Worm (Caenorhabditis elegans) whole organism, L2 larva: ENCODE measurements around the gene exp-1.

Experiments
- F13H6.1 ChIP-seq: sonication (generic microtip); optimal IDR thresholded peaks from 2 replicates; lab custom pipeline; 2016; ENCODE audit warnings: missing genetic modification characterization, missing compliant biosample characterization
- Y55F3AM.14 ChIP-seq: fragments of 200-800 bp; sonication (Bioruptor generic); optimal IDR thresholded peaks from 2 replicates; lab custom pipeline; 2018; ENCODE audit warnings: mild to moderate bottlenecking, missing genetic modification characterization, missing compliant biosample characterization
- ZK546.5 ChIP-seq: sonication (generic microtip); optimal IDR thresholded peaks from 2 replicates; lab custom pipeline; 2017; ENCODE audit warnings: missing biosample characterization, missing genetic modification characterization
- ama-1 ChIP-seq: fragments of 150-350 bp; optimal IDR thresholded peaks from 2 replicates; lab custom pipeline; 2018; ENCODE audit warnings: inconsistent platforms
- blmp-1 ChIP-seq: sonication (generic microtip); optimal IDR thresholded peaks from 2 replicates; lab custom pipeline; 2017; ENCODE audit warnings: missing genetic modification characterization, mild to moderate bottlenecking, missing compliant biosample characterization, antibody characterized with exemption, moderate library complexity; ENCODE audit not compliant: insufficient read depth
- ceh-16 ChIP-seq: fragments of 150-350 bp; optimal IDR thresholded peaks from 2 replicates; lab custom pipeline; 2014; ENCODE audit warnings: missing biosample characterization, missing genetic modification characterization
- ceh-82 ChIP-seq: fragments of 150-350 bp; optimal IDR thresholded peaks from 2 replicates; lab custom pipeline; 2014; ENCODE audit warnings: missing biosample characterization, missing genetic modification characterization
- dmd-4 ChIP-seq: sonication (generic microtip); optimal IDR thresholded peaks from 2 replicates; lab custom pipeline; 2017; ENCODE audit warnings: missing biosample characterization, missing genetic modification characterization
- egl-27 ChIP-seq: sonication (generic microtip); optimal IDR thresholded peaks from 3 replicates; lab custom pipeline; 2017; ENCODE audit warnings: missing biosample characterization, missing genetic modification reagents, missing genetic modification characterization
- elt-1 ChIP-seq: fragments of 150-350 bp; optimal IDR thresholded peaks from 2 replicates; lab custom pipeline; 2014; ENCODE audit warnings: missing biosample characterization, missing genetic modification characterization
- elt-3 ChIP-seq: sonication (generic microtip); optimal IDR thresholded peaks from 2 replicates; lab custom pipeline; 2017; ENCODE audit warnings: missing biosample characterization, missing genetic modification characterization
- gmeb-1 ChIP-seq: fragments of 150-350 bp; optimal IDR thresholded peaks from 2 replicates; lab custom pipeline; 2014; ENCODE audit warnings: missing biosample characterization, missing genetic modification characterization
- lin-13 ChIP-seq: fragments of 150-350 bp; optimal IDR thresholded peaks from 2 replicates; lab custom pipeline; 2014; ENCODE audit warnings: missing biosample characterization, missing genetic modification reagents, missing genetic modification characterization
- lsy-2 ChIP-seq, 2 experiments: fragments of 150-350 bp in 1 of 2; sonication (generic microtip) in 1 of 2; optimal IDR thresholded peaks; 2 replicates each; lab custom pipeline; 2014 to 2017; ENCODE audit warnings: missing biosample characterization in 2 of 2, missing genetic modification characterization in 2 of 2
- mab-5 ChIP-seq: fragments of 150-350 bp; optimal IDR thresholded peaks from 2 replicates; lab custom pipeline; 2014; ENCODE audit warnings: missing biosample characterization, missing genetic modification characterization
- mbf-1 ChIP-seq: sonication (generic microtip); optimal IDR thresholded peaks from 2 replicates; lab custom pipeline; 2017; ENCODE audit warnings: missing biosample characterization, missing genetic modification characterization
- mdl-1 ChIP-seq, 2 experiments: fragments of 150-350 bp in 1 of 2; sonication (generic microtip) in 1 of 2; optimal IDR thresholded peaks; 2 replicates each; lab custom pipeline; 2017; ENCODE audit warnings: missing biosample characterization in 2 of 2, missing genetic modification characterization in 2 of 2
- nhr-10 ChIP-seq: sonication (generic microtip); optimal IDR thresholded peaks from 2 replicates; lab custom pipeline; 2017; ENCODE audit warnings: missing biosample characterization, missing genetic modification characterization
- nhr-129 ChIP-seq: fragments of 150-350 bp; optimal IDR thresholded peaks from 2 replicates; lab custom pipeline; 2014; ENCODE audit warnings: missing biosample characterization, missing genetic modification characterization
- nhr-21 ChIP-seq: fragments of 150-350 bp; optimal IDR thresholded peaks from 2 replicates; lab custom pipeline; 2014; ENCODE audit warnings: missing biosample characterization, missing genetic modification characterization
- nhr-23 ChIP-seq: fragments of 150-350 bp; optimal IDR thresholded peaks from 2 replicates; lab custom pipeline; 2014; ENCODE audit warnings: missing biosample characterization, missing genetic modification reagents, missing genetic modification characterization
- nhr-237 ChIP-seq: fragments of 150-350 bp; optimal IDR thresholded peaks from 2 replicates; lab custom pipeline; 2014; ENCODE audit warnings: missing biosample characterization, missing genetic modification characterization
- nhr-25 ChIP-seq: fragments of 150-350 bp; sonication (generic microtip); optimal IDR thresholded peaks from 3 replicates; lab custom pipeline; 2014; ENCODE audit warnings: missing biosample characterization, missing genetic modification characterization
- peb-1 ChIP-seq: fragments of 150-350 bp; optimal IDR thresholded peaks from 2 replicates; lab custom pipeline; 2014; ENCODE audit warnings: missing biosample characterization, missing genetic modification characterization
- sem-4 ChIP-seq: fragments of 150-350 bp; optimal IDR thresholded peaks from 2 replicates; lab custom pipeline; 2014; ENCODE audit warnings: missing biosample characterization, missing genetic modification reagents, missing genetic modification characterization
- skn-1 ChIP-seq: sonication (generic microtip); optimal IDR thresholded peaks from 2 replicates; lab custom pipeline; 2017; ENCODE audit warnings: missing biosample characterization, missing genetic modification characterization
- sma-3 ChIP-seq: sonication (generic microtip); optimal IDR thresholded peaks from 2 replicates; lab custom pipeline; 2016; ENCODE audit warnings: missing genetic modification reagents, missing genetic modification characterization, missing compliant biosample characterization
- sma-9 ChIP-seq, 2 experiments: fragments of 150-350 bp in 1 of 2; sonication (generic microtip) in 1 of 2; optimal IDR thresholded peaks; 2 replicates each; lab custom pipeline; 2014 to 2016; ENCODE audit warnings: missing genetic modification characterization in 2 of 2, mild to moderate bottlenecking in 1 of 2, missing biosample characterization in 1 of 2, missing compliant biosample characterization in 1 of 2, missing genetic modification reagents in 1 of 2, moderate library complexity in 1 of 2
- unc-39 ChIP-seq: fragments of 150-350 bp; optimal IDR thresholded peaks from 2 replicates; lab custom pipeline; 2014; ENCODE audit warnings: missing biosample characterization, missing genetic modification characterization
- unc-55 ChIP-seq: fragments of 150-350 bp; sonication (generic microtip); optimal IDR thresholded peaks from 3 replicates; lab custom pipeline; 2014; ENCODE audit warnings: missing biosample characterization, missing genetic modification reagents, missing genetic modification characterization
- unc-62 ChIP-seq: fragments of 150-350 bp; optimal IDR thresholded peaks from 2 replicates; lab custom pipeline; 2014; ENCODE audit warnings: missing biosample characterization, missing genetic modification reagents, missing genetic modification characterization
- ztf-1 ChIP-seq: fragments of 200-800 bp; sonication (Bioruptor generic); conservative IDR thresholded peaks from 2 replicates; pipeline ENCODE4 v1.3.6; 2022; ENCODE audit warnings: missing genetic modification characterization, missing compliant biosample characterization
- ztf-11 ChIP-seq: sonication (generic microtip); optimal IDR thresholded peaks from 2 replicates; lab custom pipeline; 2017; ENCODE audit warnings: missing biosample characterization, missing genetic modification characterization
- ztf-4 ChIP-seq: fragments of 150-350 bp; optimal IDR thresholded peaks from 2 replicates; lab custom pipeline; 2014; ENCODE audit warnings: missing biosample characterization, missing genetic modification characterization

Gene exp-1

ce11 chrII:6160994-6161393 is at the start of gene exp-1:
Gene exp-1 (minus strand): TSS chrII:6161094.
- TF ChIP-seq Y55F3AM.14 (GFP tag; lab: Kevin White, UChicago) (no peak), ceh-82 (no peak), nhr-23 (tag; lab: Kevin White, UChicago) (no peak), nhr-21 (tag; lab: Kevin White, UChicago) (no peak), dmd-4 (tag; lab: Kevin White, UChicago) (no peak), mdl-1 (tag; optimal IDR thresholded peaks at IDR 0.05; lab: Kevin White, UChicago) (no peak), ztf-11 (tag; lab: Kevin White, UChicago) (no peak), ztf-1 (GFP tag; lab: Robert Waterston, UW) (no peak), elt-1 (tag; lab: Kevin White, UChicago) (no peak), ZK546.5 (tag; lab: Kevin White, UChicago) (no peak), egl-27 (no peak), unc-39 (tag; lab: Kevin White, UChicago) (no peak), sma-9 (GFP tag; optimal IDR thresholded peaks at IDR 0.05; lab: Kevin White, UChicago) (no peak), sma-9 (tag; optimal IDR thresholded peaks at IDR 0.05; lab: Kevin White, UChicago) (no peak), unc-55 (GFP tag; lab: Kevin White, UChicago) (no peak), nhr-10 (tag; lab: Kevin White, UChicago) (no peak)

- TF ChIP-seq nhr-129 (tag; lab: Kevin White, UChicago) = no peak
- no peak for TF ChIP-seq sem-4 (tag; lab: Kevin White, UChicago)
- TF ChIP-seq nhr-23 (tag; lab: Kevin White, UChicago) = no peak
- no peak for TF ChIP-seq dmd-4 (tag; lab: Kevin White, UChicago)
- TF ChIP-seq mab-5 = no peak
- TF ChIP-seq lsy-2 (tag; optimal IDR thresholded peaks at IDR 0.05; lab: Kevin White, UChicago) = no peak
- no peak for TF ChIP-seq ztf-11 (tag; lab: Kevin White, UChicago)
- no peak for TF ChIP-seq F13H6.1 (tag; lab: Kevin White, UChicago)
These were observed 47.2 kb upstream of the exp-1 start, which contains the start of gene daf-37 for ce11 chrII:6208116-6208515. Gene daf-37 (minus strand): TSS chrII:6208216.

- TF ChIP-seq sma-3 (GFP tag; lab: Kevin White, UChicago) (no peak), sma-9 (GFP tag; optimal IDR thresholded peaks at IDR 0.05; lab: Kevin White, UChicago) (no peak), sma-9 (tag; optimal IDR thresholded peaks at IDR 0.05; lab: Kevin White, UChicago) (no peak), sem-4 (tag; lab: Kevin White, UChicago) (no peak)
These were observed 46.4 kb upstream of the exp-1 start for ce11 chrII:6207252-6207651.

ce11 chrII:6202910-6203309 is 42.0 kb upstream of the exp-1 start, which contains the start of gene C30B5.17:
Gene C30B5.17 (minus strand): TSS chrII:6203010.
- no peak for TF ChIP-seq unc-62
- no peak for TF ChIP-seq gmeb-1
- TF ChIP-seq nhr-21 (tag; lab: Kevin White, UChicago) = no peak
- TF ChIP-seq sma-3 (GFP tag; lab: Kevin White, UChicago) = no peak
- TF ChIP-seq peb-1 (tag; lab: Kevin White, UChicago) = no peak
- TF ChIP-seq unc-55 (GFP tag; lab: Kevin White, UChicago) = no peak
- TF ChIP-seq sma-9 (GFP tag; optimal IDR thresholded peaks at IDR 0.05; lab: Kevin White, UChicago) = no peak
- no peak for TF ChIP-seq sma-9 (tag; optimal IDR thresholded peaks at IDR 0.05; lab: Kevin White, UChicago)
- TF ChIP-seq elt-1 (tag; lab: Kevin White, UChicago) = no peak
- TF ChIP-seq nhr-25 = no peak
- no peak for TF ChIP-seq nhr-237 (tag; lab: Kevin White, UChicago)
- TF ChIP-seq lsy-2 (tag; optimal IDR thresholded peaks at IDR 0.05; lab: Kevin White, UChicago) = no peak
- TF ChIP-seq mab-5 = no peak
- no peak for TF ChIP-seq skn-1
- no peak for TF ChIP-seq ZK546.5 (tag; lab: Kevin White, UChicago)
- no peak for TF ChIP-seq lin-13

ce11 chrII:6199010-6199409 is 38.1 kb upstream of the exp-1 start:
- no peak for TF ChIP-seq sma-9 (GFP tag; optimal IDR thresholded peaks at IDR 0.05; lab: Kevin White, UChicago)
- no peak for TF ChIP-seq sma-9 (tag; optimal IDR thresholded peaks at IDR 0.05; lab: Kevin White, UChicago)
- no peak for TF ChIP-seq mbf-1 (tag; lab: Kevin White, UChicago)
- TF ChIP-seq ama-1 = no peak
- TF ChIP-seq ceh-16 (tag; lab: Kevin White, UChicago) = no peak
- no peak for TF ChIP-seq elt-3 (tag; lab: Kevin White, UChicago)
- TF ChIP-seq nhr-21 (tag; lab: Kevin White, UChicago) = no peak
- no peak for TF ChIP-seq F13H6.1 (tag; lab: Kevin White, UChicago)
- no peak for TF ChIP-seq ztf-4
- TF ChIP-seq blmp-1 (tag; lab: Kevin White, UChicago) = no peak
- TF ChIP-seq, all 48 proteins: peak for 0
